Fruit fly (Drosophila melanogaster) whole organism, wandering third instar larva: Measurements from ENCODE around the gene Dnaaf6.

ENCODE experiments used
- Abd-B ChIP-seq: fragments of >200 bp; optimal IDR thresholded peaks from 2 replicates; lab custom pipeline; 2017; ENCODE audit warnings: missing biosample characterization, missing genetic modification characterization
- CG32264 ChIP-seq: fragments of 200-800 bp; sonication (Bioruptor generic); optimal IDR thresholded peaks from 2 replicates; lab custom pipeline; 2016; ENCODE audit warnings: missing biosample characterization, missing genetic modification characterization
- CG9705 ChIP-seq: fragments of 200-800 bp; sonication (Bioruptor generic); optimal IDR thresholded peaks from 2 replicates; lab custom pipeline; 2018; ENCODE audit warnings: missing biosample characterization, mild to moderate bottlenecking, missing genetic modification characterization
- Dfd ChIP-seq: fragments of >200 bp; optimal IDR thresholded peaks from 2 replicates; lab custom pipeline; 2017; ENCODE audit warnings: missing biosample characterization, missing genetic modification characterization
- Dif ChIP-seq: fragments of 200-275, 200-300 bp; sonication (Bioruptor generic); optimal IDR thresholded peaks from 2 replicates; lab custom pipeline; 2018; ENCODE audit warnings: missing biosample characterization, missing genetic modification characterization; ENCODE audit not compliant: partially characterized antibody
- GATAd ChIP-seq: sonication (Bioruptor generic); optimal IDR thresholded peaks from 2 replicates; lab custom pipeline; 2016; ENCODE audit warnings: missing biosample characterization, missing genetic modification characterization
- HLH106 ChIP-seq: fragments of 200-800 bp; optimal IDR thresholded peaks from 3 replicates; lab custom pipeline; 2019; ENCODE audit warnings: missing biosample characterization, mild to moderate bottlenecking, missing genetic modification characterization, moderate library complexity
- Hnf4 ChIP-seq: fragments of 200-800 bp; sonication (Bioruptor generic); optimal IDR thresholded peaks from 2 replicates; lab custom pipeline; 2016; ENCODE audit warnings: missing biosample characterization, mild to moderate bottlenecking, missing genetic modification characterization
- Hr78 ChIP-seq: fragments of >200 bp; optimal IDR thresholded peaks from 2 replicates; lab custom pipeline; 2017; ENCODE audit warnings: missing biosample characterization, missing genetic modification characterization
- Hr83 ChIP-seq: fragments of 200-300 bp; sonication (Bioruptor generic); optimal IDR thresholded peaks from 2 replicates; lab custom pipeline; 2016; ENCODE audit warnings: missing biosample characterization, mild to moderate bottlenecking, missing genetic modification characterization, moderate library complexity; ENCODE audit not compliant: poor library complexity, severe bottlenecking
- Jra ChIP-seq: sonication (Bioruptor generic); optimal IDR thresholded peaks from 2 replicates; lab custom pipeline; 2016; ENCODE audit warnings: missing biosample characterization, missing genetic modification characterization
- Mio ChIP-seq: sonication (Bioruptor generic); optimal IDR thresholded peaks from 2 replicates; lab custom pipeline; 2016; ENCODE audit warnings: missing biosample characterization, missing genetic modification characterization
- Myc ChIP-seq: fragments of >200 bp; optimal IDR thresholded peaks from 2 replicates; lab custom pipeline; 2017
- N ChIP-seq: fragments of >200 bp; optimal IDR thresholded peaks from 2 replicates; lab custom pipeline; 2018; ENCODE audit warnings: missing biosample characterization, missing external identifiers, missing genetic modification characterization
- OdsH ChIP-seq: fragments of 200-800 bp; sonication (Bioruptor generic); optimal IDR thresholded peaks from 2 replicates; lab custom pipeline; 2016; ENCODE audit warnings: missing biosample characterization, mild to moderate bottlenecking, missing genetic modification characterization
- Rel ChIP-seq, 2 experiments: fragments of 200-800 bp; sonication (Bioruptor generic) in 1 of 2; optimal IDR thresholded peaks; 2 replicates in 1 of 2; 3 replicates in 1 of 2; lab custom pipeline; 2016 to 2019; ENCODE audit warnings: mild to moderate bottlenecking in 2 of 2, missing biosample characterization in 2 of 2, missing genetic modification characterization in 2 of 2, moderate library complexity in 1 of 2
- Sp1 ChIP-seq: fragments of 200-800 bp; sonication (Bioruptor generic); optimal IDR thresholded peaks from 3 replicates; lab custom pipeline; 2019; ENCODE audit warnings: missing biosample characterization, mild to moderate bottlenecking, missing genetic modification characterization, moderate library complexity
- Vsx2 ChIP-seq: fragments of 200-300, 225-300 bp; sonication (Bioruptor generic); optimal IDR thresholded peaks from 2 replicates; lab custom pipeline; 2018; ENCODE audit warnings: missing biosample characterization, missing genetic modification characterization; ENCODE audit not compliant: partially characterized antibody
- br ChIP-seq: fragments of 200-800 bp; sonication (Bioruptor generic); optimal IDR thresholded peaks from 2 replicates; lab custom pipeline; 2016; ENCODE audit warnings: missing biosample characterization, missing genetic modification characterization
- brk ChIP-seq: fragments of 200-800 bp; sonication (Bioruptor generic); optimal IDR thresholded peaks from 2 replicates; lab custom pipeline; 2016; ENCODE audit warnings: missing biosample characterization, mild to moderate bottlenecking, missing genetic modification characterization
- dl ChIP-seq, 2 experiments: fragments of 175-275, 200-275 bp in 1 of 2; fragments of 200-275 bp in 1 of 2; sonication (Bioruptor generic); optimal IDR thresholded peaks; lab custom pipeline; 2018; ENCODE audit warnings: mild to moderate bottlenecking in 2 of 2, missing biosample characterization in 2 of 2, missing genetic modification characterization in 2 of 2, moderate library complexity in 2 of 2; ENCODE audit not compliant: partially characterized antibody in 2 of 2, insufficient read depth in 1 of 2
- dmrt93B ChIP-seq: fragments of 200-800 bp; sonication (Bioruptor generic); optimal IDR thresholded peaks from 2 replicates; lab custom pipeline; 2018; ENCODE audit warnings: missing biosample characterization, mild to moderate bottlenecking, missing genetic modification characterization
- dsf ChIP-seq: sonication (Bioruptor generic); optimal IDR thresholded peaks from 2 replicates; lab custom pipeline; 2016; ENCODE audit warnings: missing biosample characterization, missing genetic modification characterization, borderline replicate concordance
- ey ChIP-seq: fragments of 200-800 bp; sonication (Bioruptor generic); optimal IDR thresholded peaks from 2 replicates; lab custom pipeline; 2016; ENCODE audit warnings: missing biosample characterization, missing genetic modification characterization
- foxo ChIP-seq, 2 experiments: fragments of 200-800 bp; sonication (Bioruptor generic); optimal IDR thresholded peaks; 2 replicates in 1 of 2; 3 replicates in 1 of 2; lab custom pipeline; 2016 to 2017; ENCODE audit warnings: missing biosample characterization in 2 of 2, missing genetic modification characterization in 2 of 2
- fru ChIP-seq: fragments of 200-800 bp; sonication (Bioruptor generic); optimal IDR thresholded peaks from 3 replicates; lab custom pipeline; 2016; ENCODE audit warnings: missing biosample characterization, mild to moderate bottlenecking, missing genetic modification characterization
- h ChIP-seq: fragments of 200-800 bp; sonication (Bioruptor generic); optimal IDR thresholded peaks from 3 replicates; lab custom pipeline; 2016; ENCODE audit warnings: missing biosample characterization, mild to moderate bottlenecking, missing genetic modification characterization
- lola ChIP-seq: fragments of >200 bp; optimal IDR thresholded peaks from 2 replicates; lab custom pipeline; 2017; ENCODE audit warnings: missing biosample characterization, missing genetic modification characterization
- pan ChIP-seq: fragments of >200 bp; optimal IDR thresholded peaks from 2 replicates; lab custom pipeline; 2017
- psq ChIP-seq: fragments of 200-800 bp; sonication (Bioruptor generic); optimal IDR thresholded peaks from 3 replicates; lab custom pipeline; 2017; ENCODE audit warnings: missing biosample characterization, mild to moderate bottlenecking, missing genetic modification characterization, moderate library complexity
- rgr ChIP-seq: fragments of 200-800 bp; sonication (Bioruptor generic); optimal IDR thresholded peaks from 3 replicates; lab custom pipeline; 2016; ENCODE audit warnings: missing biosample characterization, mild to moderate bottlenecking, missing genetic modification characterization
- sage ChIP-seq: fragments of 200-800 bp; sonication (Bioruptor generic); optimal IDR thresholded peaks from 2 replicates; lab custom pipeline; 2016; ENCODE audit warnings: missing biosample characterization, mild to moderate bottlenecking, missing genetic modification characterization
- sv ChIP-seq: fragments of 200-800 bp; sonication (Bioruptor generic); optimal IDR thresholded peaks from 3 replicates; lab custom pipeline; 2016; ENCODE audit warnings: missing biosample characterization, missing genetic modification characterization
- tai ChIP-seq: sonication (Bioruptor generic); optimal IDR thresholded peaks from 2 replicates; lab custom pipeline; 2016; ENCODE audit warnings: missing biosample characterization, missing genetic modification characterization
- woc ChIP-seq: sonication (Bioruptor generic); optimal IDR thresholded peaks from 2 replicates; lab custom pipeline; 2016; ENCODE audit warnings: missing biosample characterization, mild to moderate bottlenecking, missing genetic modification characterization

Dnaaf6 gene

dm6 chr3L:14661567-14662258 lies 22.9 kb upstream of the Dnaaf6 start:
- peak; percentile 10 for TF ChIP-seq ey (GFP tag; lab: Kevin White, UChicago)
- TF ChIP-seq h (GFP tag; lab: Kevin White, UChicago): peak; percentile 55
- TF ChIP-seq foxo (GFP tag; optimal IDR thresholded peaks at IDR 0.05; lab: Kevin White, UChicago): peak in 1 of 2 experiments; percentile 51
- peak; percentile 6 for TF ChIP-seq psq (GFP tag; lab: Kevin White, UChicago)
- peak; percentile 36 for TF ChIP-seq Hnf4 (GFP tag; lab: Kevin White, UChicago)
- TF ChIP-seq HLH106 (tag; lab: Kevin White, UChicago): peak; percentile 3
- TF ChIP-seq Mio: no peak
- no peak for TF ChIP-seq lola (GFP tag; lab: Kevin White, UChicago)
- no peak for TF ChIP-seq Hr78 (GFP tag; lab: Kevin White, UChicago)
- TF ChIP-seq OdsH (GFP tag; lab: Kevin White, UChicago): peak; percentile 45
- peak; percentile 46 for TF ChIP-seq sv (GFP tag; lab: Kevin White, UChicago)
- TF ChIP-seq dl (GFP tag; optimal IDR thresholded peaks at IDR 0.05; lab: Kevin White, UChicago; ENCODE audit: insufficient read depth in 1 of 2, partially characterized antibody in 2 of 2): no peak
- TF ChIP-seq rgr (GFP tag; lab: Kevin White, UChicago): peak; percentile 26
- no peak for TF ChIP-seq Abd-B (GFP tag; lab: Kevin White, UChicago)
- peak; percentile 35 for TF ChIP-seq br
- peak; percentile 13 for TF ChIP-seq woc (GFP tag; lab: Kevin White, UChicago)
- no peak for TF ChIP-seq pan
- peak; percentile 44 for TF ChIP-seq Sp1 (GFP tag; lab: Kevin White, UChicago)
- TF ChIP-seq brk: peak; percentile 16
- peak; percentile 1 for TF ChIP-seq dmrt93B (GFP tag; lab: Kevin White, UChicago)
- TF ChIP-seq Hr83 (GFP tag; lab: Kevin White, UChicago): no peak
- TF ChIP-seq Myc (lab: Kevin White, UChicago): no peak
- no peak for TF ChIP-seq GATAd (GFP tag; lab: Kevin White, UChicago)
- TF ChIP-seq fru (GFP tag; lab: Kevin White, UChicago): peak; percentile 68
- TF ChIP-seq Jra (GFP tag; lab: Kevin White, UChicago): no peak
- no peak for TF ChIP-seq Dif (GFP tag; lab: Kevin White, UChicago)

- TF ChIP-seq foxo (GFP tag; optimal IDR thresholded peaks at IDR 0.05; lab: Kevin White, UChicago): no peak
- TF ChIP-seq Jra (GFP tag; lab: Kevin White, UChicago): no peak
- no peak for TF ChIP-seq sv (GFP tag; lab: Kevin White, UChicago)
- TF ChIP-seq Dfd: no peak
- no peak for TF ChIP-seq lola (GFP tag; lab: Kevin White, UChicago)
- no peak for TF ChIP-seq N (GFP tag; lab: Kevin White, UChicago)
- no peak for TF ChIP-seq Mio
- no peak for TF ChIP-seq HLH106 (tag; lab: Kevin White, UChicago)
These were observed 20.8 kb upstream of the Dnaaf6 start for dm6 chr3L:14663750-14664149.

dm6 chr3L:14664390-14664789 lies 20.2 kb upstream of the Dnaaf6 start:
- TF ChIP-seq Hr78 (GFP tag; lab: Kevin White, UChicago) (no peak), dl (GFP tag; optimal IDR thresholded peaks at IDR 0.05; lab: Kevin White, UChicago; ENCODE audit: insufficient read depth in 1 of 2, partially characterized antibody in 2 of 2) (no peak), GATAd (GFP tag; lab: Kevin White, UChicago) (no peak), Sp1 (GFP tag; lab: Kevin White, UChicago) (no peak), OdsH (GFP tag; lab: Kevin White, UChicago) (no peak), CG9705 (GFP tag; lab: Kevin White, UChicago) (no peak), sage (GFP tag; lab: Kevin White, UChicago) (no peak), foxo (GFP tag; optimal IDR thresholded peaks at IDR 0.05; lab: Kevin White, UChicago) (no peak), ey (GFP tag; lab: Kevin White, UChicago) (no peak), Vsx2 (GFP tag; lab: Kevin White, UChicago) (no peak), pan (no peak), lola (GFP tag; lab: Kevin White, UChicago) (no peak), tai (GFP tag; lab: Kevin White, UChicago) (no peak), Rel (GFP tag; optimal IDR thresholded peaks at IDR 0.05; lab: Kevin White, UChicago) (no peak), Rel (tag; optimal IDR thresholded peaks at IDR 0.05; lab: Kevin White, UChicago) (no peak), dsf (GFP tag; lab: Kevin White, UChicago) (no peak), CG32264 (GFP tag; lab: Kevin White, UChicago) (no peak), N (GFP tag; lab: Kevin White, UChicago) (no peak)
